Fruit fly (Drosophila melanogaster) whole organism, embryonic: ENCODE results near the gene Cyp309a2.

Experiments used
- Antp ChIP-seq: fragments of 200-800 bp; sonication (Bioruptor generic); optimal IDR thresholded peaks from 3 replicates; lab custom pipeline; 2016; ENCODE audit warnings: missing biosample characterization, missing genetic modification characterization
- Atf-2 ChIP-seq: fragments of 200-800 bp; sonication (Bioruptor generic); optimal IDR thresholded peaks from 2 replicates; lab custom pipeline; 2016; ENCODE audit warnings: missing biosample characterization, missing genetic modification characterization
- CG10147 ChIP-seq: fragments of 200-800 bp; sonication (Bioruptor generic); optimal IDR thresholded peaks from 2 replicates; lab custom pipeline; 2019; ENCODE audit warnings: missing biosample characterization, mild to moderate bottlenecking, missing genetic modification characterization, moderate library complexity
- CG11085 ChIP-seq: fragments of 200-800 bp; sonication (Bioruptor generic); IDR thresholded peaks from 2 replicates; pipeline ENCODE4 v1.3.6; 2022; ENCODE audit warnings: missing biosample characterization, missing genetic modification characterization
- CG11247 ChIP-seq: fragments of 200-800 bp; sonication (Bioruptor generic); IDR thresholded peaks from 2 replicates; pipeline ENCODE4 v1.3.6; 2022; ENCODE audit warnings: missing biosample characterization, missing genetic modification characterization
- CG13775 ChIP-seq: fragments of 200-800 bp; sonication (Bioruptor generic); optimal IDR thresholded peaks from 3 replicates; lab custom pipeline; 2017; ENCODE audit warnings: missing biosample characterization, mild to moderate bottlenecking, missing genetic modification characterization
- CG17568 ChIP-seq: fragments of 200-800 bp; sonication (Bioruptor generic); optimal IDR thresholded peaks from 2 replicates; lab custom pipeline; 2018; ENCODE audit warnings: missing biosample characterization, mild to moderate bottlenecking, missing genetic modification characterization, moderate library complexity
- CG18011 ChIP-seq: fragments of 200-800 bp; sonication (Bioruptor generic); optimal IDR thresholded peaks from 2 replicates; lab custom pipeline; 2017; ENCODE audit warnings: missing biosample characterization, missing genetic modification characterization, mild to moderate bottlenecking, moderate library complexity, missing genotype
- CG18476 ChIP-seq: fragments of 200-800 bp; sonication (Bioruptor generic); optimal IDR thresholded peaks from 2 replicates; lab custom pipeline; 2016; ENCODE audit warnings: missing biosample characterization, mild to moderate bottlenecking, missing genetic modification characterization
- CG2116 ChIP-seq: fragments of 200-800 bp; sonication (Bioruptor generic); optimal IDR thresholded peaks from 3 replicates; lab custom pipeline; 2018; ENCODE audit warnings: missing biosample characterization, mild to moderate bottlenecking, missing genetic modification characterization
- CG30403 ChIP-seq: fragments of 200-800 bp; sonication (Bioruptor generic); optimal IDR thresholded peaks from 3 replicates; lab custom pipeline; 2016; ENCODE audit warnings: missing biosample characterization, missing genetic modification characterization
- CG31224 ChIP-seq: fragments of 200-800 bp; sonication (Bioruptor generic); IDR thresholded peaks from 2 replicates; pipeline ENCODE4 v1.3.6; 2022; ENCODE audit warnings: missing biosample characterization, missing genetic modification characterization
- CG31388 ChIP-seq: fragments of 200-800 bp; sonication (Bioruptor generic); optimal IDR thresholded peaks from 2 replicates; lab custom pipeline; 2016; ENCODE audit warnings: missing biosample characterization, missing genetic modification characterization
- CG3726 ChIP-seq: fragments of 200-800 bp; sonication (Bioruptor generic); IDR thresholded peaks from 3 replicates; pipeline ENCODE4, ENCODE4 v1.3.6; 2022; ENCODE audit warnings: missing biosample characterization, missing genetic modification characterization
- CG3847 ChIP-seq: fragments of 200-800 bp; sonication (Bioruptor generic); IDR thresholded peaks from 2 replicates; pipeline ENCODE4 v1.3.6; 2022; ENCODE audit warnings: missing biosample characterization, missing genetic modification characterization
- CG3995 ChIP-seq: fragments of 200-800 bp; sonication (Bioruptor generic); optimal IDR thresholded peaks from 3 replicates; lab custom pipeline; 2016; ENCODE audit warnings: missing biosample characterization, missing genetic modification characterization
- CG4282 ChIP-seq: fragments of 200-800 bp; sonication (Bioruptor generic); optimal IDR thresholded peaks from 2 replicates; lab custom pipeline; 2016; ENCODE audit warnings: missing biosample characterization, missing genetic modification characterization
- CG6175 ChIP-seq: fragments of 200-800 bp; sonication (Bioruptor generic); IDR thresholded peaks from 3 replicates; pipeline ENCODE4 v1.3.6; 2022; ENCODE audit warnings: missing biosample characterization, missing genetic modification characterization
- CG6254 ChIP-seq: fragments of 200-800 bp; sonication (Bioruptor generic); optimal IDR thresholded peaks from 3 replicates; lab custom pipeline; 2017; ENCODE audit warnings: mild to moderate bottlenecking, missing biosample characterization, missing genetic modification reagents, missing genetic modification characterization
- CG6683 ChIP-seq: fragments of 200-800 bp; sonication (Bioruptor generic); optimal IDR thresholded peaks from 2 replicates; lab custom pipeline; 2017; ENCODE audit warnings: missing biosample characterization, mild to moderate bottlenecking, missing genetic modification characterization, missing genetic modification reagents
- CG9797 ChIP-seq: fragments of 200-800 bp; sonication (Bioruptor generic); optimal IDR thresholded peaks from 3 replicates; lab custom pipeline; 2018; ENCODE audit warnings: missing biosample characterization, mild to moderate bottlenecking, missing genetic modification characterization
- CHES-1-like ChIP-seq: fragments of 200-800 bp; sonication (Bioruptor generic); optimal IDR thresholded peaks from 2 replicates; lab custom pipeline; 2016; ENCODE audit warnings: missing biosample characterization, missing genetic modification characterization
- CTCF ChIP-seq: fragments of 200-800 bp; sonication (Bioruptor generic); optimal IDR thresholded peaks from 2 replicates; lab custom pipeline; 2017; ENCODE audit warnings: missing biosample characterization, mild to moderate bottlenecking, missing genetic modification characterization, moderate library complexity
- D19A ChIP-seq: fragments of 200-800 bp; optimal IDR thresholded peaks from 3 replicates; lab custom pipeline; 2019; ENCODE audit warnings: missing biosample characterization, mild to moderate bottlenecking, missing genetic modification characterization, moderate library complexity
- HLH54F ChIP-seq: fragments of 200-800 bp; sonication (Bioruptor generic); optimal IDR thresholded peaks from 3 replicates; lab custom pipeline; 2016; ENCODE audit warnings: missing biosample characterization, missing genetic modification characterization
- HmgD ChIP-seq: fragments of 200-800 bp; sonication (Bioruptor generic); optimal IDR thresholded peaks from 3 replicates; lab custom pipeline; 2016; ENCODE audit warnings: missing biosample characterization, missing genetic modification characterization
- MBD-R2 ChIP-seq: fragments of 200-800 bp; sonication (Bioruptor generic); IDR thresholded peaks from 2 replicates; pipeline ENCODE4 v1.3.6; 2022; ENCODE audit warnings: missing biosample characterization, missing genetic modification characterization
- MESR4 ChIP-seq: fragments of 200-800 bp; sonication (Bioruptor generic); optimal IDR thresholded peaks from 2 replicates; lab custom pipeline; 2018; ENCODE audit warnings: missing biosample characterization, mild to moderate bottlenecking, missing genetic modification characterization, moderate library complexity
- Mad ChIP-seq: fragments of 200-800 bp; sonication (Bioruptor generic); optimal IDR thresholded peaks from 2 replicates; lab custom pipeline; 2016; ENCODE audit warnings: missing biosample characterization, missing genetic modification characterization
- Mrtf ChIP-seq: fragments of 200-800 bp; sonication (Bioruptor generic); IDR thresholded peaks from 3 replicates; pipeline ENCODE4 v1.3.6; 2022; ENCODE audit warnings: missing biosample characterization, missing genetic modification characterization
- NC2β ChIP-seq: fragments of 200-800 bp; sonication (Bioruptor generic); optimal IDR thresholded peaks from 2 replicates; lab custom pipeline; 2016; ENCODE audit warnings: missing biosample characterization, missing genetic modification characterization
- Neu2 ChIP-seq: fragments of 200-800 bp; sonication (Bioruptor generic); optimal IDR thresholded peaks from 3 replicates; lab custom pipeline; 2016; ENCODE audit warnings: missing biosample characterization, missing genetic modification characterization, borderline replicate concordance
- Oli ChIP-seq: fragments of 200-800 bp; sonication (Bioruptor generic); optimal IDR thresholded peaks from 2 replicates; lab custom pipeline; 2018; ENCODE audit warnings: missing biosample characterization, mild to moderate bottlenecking, missing genetic modification characterization, moderate library complexity
- Pdp1 ChIP-seq, 2 experiments: fragments of 200-800 bp; sonication (Bioruptor generic); optimal IDR thresholded peaks; 3 replicates each; lab custom pipeline; 2016; ENCODE audit warnings: missing biosample characterization in 2 of 2, missing genetic modification characterization in 2 of 2, mild to moderate bottlenecking in 1 of 2, moderate library complexity in 1 of 2
- Poxn ChIP-seq: fragments of 200-800 bp; sonication (Bioruptor generic); IDR thresholded peaks from 2 replicates; pipeline ENCODE4 v1.3.6; 2022; ENCODE audit warnings: missing biosample characterization, missing genetic modification characterization
- Rx ChIP-seq: fragments of 200-800 bp; sonication (Bioruptor generic); IDR thresholded peaks from 2 replicates; pipeline ENCODE4 v1.3.6; 2022; ENCODE audit warnings: missing biosample characterization, missing genetic modification characterization
- Sox100B ChIP-seq: fragments of 200-800 bp; sonication (Bioruptor generic); optimal IDR thresholded peaks from 3 replicates; lab custom pipeline; 2018; ENCODE audit warnings: missing biosample characterization, mild to moderate bottlenecking, missing genetic modification characterization
- bigmax ChIP-seq: fragments of 200-800 bp; sonication (Bioruptor generic); optimal IDR thresholded peaks from 2 replicates; lab custom pipeline; 2018; ENCODE audit warnings: missing biosample characterization, mild to moderate bottlenecking, missing genetic modification characterization
- dmrt11E ChIP-seq: fragments of 200-800 bp; sonication (Bioruptor generic); optimal IDR thresholded peaks from 3 replicates; lab custom pipeline; 2018; ENCODE audit warnings: missing biosample characterization, mild to moderate bottlenecking, missing genetic modification characterization, moderate library complexity
- grau ChIP-seq: fragments of 200-800 bp; optimal IDR thresholded peaks from 3 replicates; lab custom pipeline; 2019; ENCODE audit warnings: missing biosample characterization, mild to moderate bottlenecking, missing genetic modification characterization, moderate library complexity
- hbn ChIP-seq: fragments of 200-800 bp; sonication (Bioruptor generic); IDR thresholded peaks from 2 replicates; pipeline ENCODE4 v1.3.6; 2022; ENCODE audit warnings: missing biosample characterization, missing genetic modification characterization; ENCODE audit not compliant: partially characterized antibody
- lbe ChIP-seq: fragments of 200-800 bp; sonication (Bioruptor generic); optimal IDR thresholded peaks from 2 replicates; lab custom pipeline; 2016; ENCODE audit warnings: missing biosample characterization, mild to moderate bottlenecking, missing genetic modification characterization
- lola ChIP-seq, 3 experiments: fragments of >200 bp in 2 of 3; fragments of 200-800 bp in 1 of 3; sonication (Bioruptor generic) in 1 of 3; optimal IDR thresholded peaks; 2 replicates each; lab custom pipeline; 2017 to 2019; ENCODE audit warnings: missing biosample characterization in 3 of 3, missing genetic modification characterization in 3 of 3, mild to moderate bottlenecking in 1 of 3, moderate library complexity in 1 of 3
- pfk ChIP-seq: fragments of 200-800 bp; sonication (Bioruptor generic); optimal IDR thresholded peaks from 2 replicates; lab custom pipeline; 2018; ENCODE audit warnings: missing biosample characterization, mild to moderate bottlenecking, missing genetic modification characterization, moderate library complexity
- phol ChIP-seq: fragments of 200-800 bp; sonication (Bioruptor generic); optimal IDR thresholded peaks from 3 replicates; lab custom pipeline; 2018; ENCODE audit warnings: missing biosample characterization, mild to moderate bottlenecking, missing genetic modification characterization, moderate library complexity
- psq ChIP-seq: fragments of 200-800 bp; sonication (Bioruptor generic); optimal IDR thresholded peaks from 2 replicates; lab custom pipeline; 2017; ENCODE audit warnings: missing biosample characterization, missing genetic modification characterization
- schlank ChIP-seq: fragments of 200-800 bp; sonication (Bioruptor generic); optimal IDR thresholded peaks from 2 replicates; lab custom pipeline; 2018; ENCODE audit warnings: missing biosample characterization, mild to moderate bottlenecking, missing genetic modification characterization
- sens ChIP-seq: fragments of 200-800 bp; sonication (Bioruptor generic); peaks from one replicate; lab custom pipeline; 2016; ENCODE audit warnings: missing biosample characterization, missing genetic modification characterization
- tll ChIP-seq, 2 experiments: fragments of 200-800 bp in 1 of 2; fragments of >200 bp in 1 of 2; sonication (Bioruptor generic) in 1 of 2; optimal IDR thresholded peaks; 2 replicates each; lab custom pipeline; 2017 to 2019; ENCODE audit warnings: missing biosample characterization in 2 of 2, missing genetic modification characterization in 2 of 2, mild to moderate bottlenecking in 1 of 2, moderate library complexity in 1 of 2
- twi ChIP-seq: fragments of 200-800 bp; optimal IDR thresholded peaks from 2 replicates; lab custom pipeline; 2019; ENCODE audit warnings: missing biosample characterization, mild to moderate bottlenecking, missing genetic modification characterization, moderate library complexity

Cyp309a2 gene

DNA sequence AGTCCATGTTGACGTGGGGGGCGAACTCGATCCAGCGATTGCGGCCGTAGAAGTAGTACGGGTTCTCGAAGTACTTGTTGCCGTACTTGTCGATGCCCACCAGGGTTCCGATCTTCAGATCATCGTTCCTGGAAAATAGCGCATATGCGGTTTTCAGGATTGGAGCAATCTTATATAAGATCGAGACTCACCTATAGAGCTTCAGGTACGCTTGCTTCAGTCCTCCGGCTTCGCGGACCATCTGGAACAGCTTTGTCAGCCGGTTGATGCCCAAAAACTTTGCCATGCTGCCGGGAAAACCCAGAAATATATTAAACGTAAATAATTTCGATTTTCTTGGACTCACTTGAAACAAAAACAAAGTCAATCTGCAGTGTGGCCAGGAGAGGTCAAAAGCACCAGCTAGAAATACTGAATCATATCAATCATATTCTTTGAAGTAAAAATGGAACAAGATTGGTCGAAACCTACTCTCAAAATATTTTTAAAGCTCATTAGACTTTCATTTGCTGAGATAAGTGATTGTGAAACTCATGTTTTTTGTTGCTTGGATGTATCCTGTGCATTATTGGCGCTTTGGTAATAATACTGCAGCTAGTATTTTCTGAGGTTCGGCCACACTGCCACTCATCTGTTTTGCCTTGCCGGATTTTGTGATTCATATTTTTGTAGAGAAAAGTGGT is 7.0 kb upstream of the Cyp309a2 start, which contains the start of the genes ND-B17.2 and Arpc5 (continued):
- TF ChIP-seq D19A (tag; lab: Kevin White, UChicago) = no peak
- no peak for TF ChIP-seq Sox100B (GFP tag; lab: Kevin White, UChicago)
- TF ChIP-seq Mad (GFP tag; lab: Kevin White, UChicago) = peak; percentile 1
- peak; percentile 29 for TF ChIP-seq MESR4
- TF ChIP-seq sens (GFP tag; lab: Kevin White, UChicago) = peak; percentile 84
- no peak for TF ChIP-seq psq (GFP tag; lab: Kevin White, UChicago)
- TF ChIP-seq Oli (tag; lab: Kevin White, UChicago) = no peak
- peak; percentile 24 for TF ChIP-seq CG3995 (GFP tag; lab: Kevin White, UChicago)
- peak; percentile 93 for TF ChIP-seq CG9797 (GFP tag; lab: Kevin White, UChicago)
- peak; percentile 29 for TF ChIP-seq CG13775 (GFP tag; lab: Kevin White, UChicago)
- TF ChIP-seq CG11247 (GFP tag; lab: Robert Waterston, UW) = no peak
- TF ChIP-seq bigmax (GFP tag; lab: Kevin White, UChicago) = no peak
- peak; percentile 26 for TF ChIP-seq CG18011 (GFP tag; lab: Kevin White, UChicago)
- no peak for TF ChIP-seq CG3726 (GFP tag; lab: Robert Waterston, UW)
- no peak for TF ChIP-seq CG6254
- TF ChIP-seq CTCF (GFP tag; lab: Kevin White, UChicago) = peak; percentile 57
- TF ChIP-seq CG31224 (GFP tag; lab: Robert Waterston, UW) = no peak
- TF ChIP-seq NC2β = peak; percentile 21
- TF ChIP-seq CG4282 (GFP tag; lab: Kevin White, UChicago) = no peak
- TF ChIP-seq CG10147 (GFP tag; lab: Kevin White, UChicago) = no peak
- peak in 1 of 2 experiments; percentile 91 for TF ChIP-seq Pdp1 (GFP tag; optimal IDR thresholded peaks at IDR 0.05; lab: Kevin White, UChicago)
- no peak for TF ChIP-seq CG17568
- no peak for TF ChIP-seq Mrtf (GFP tag; lab: Robert Waterston, UW)
- peak; percentile 19 for TF ChIP-seq CG30403 (GFP tag; lab: Kevin White, UChicago)
- no peak for TF ChIP-seq Poxn
- TF ChIP-seq CG31388 (GFP tag; lab: Kevin White, UChicago) = no peak
- peak; percentile 89 for TF ChIP-seq MBD-R2 (GFP tag; lab: Robert Waterston, UW)
- TF ChIP-seq Rx (GFP tag; lab: Robert Waterston, UW) = no peak
- no peak for TF ChIP-seq lbe (GFP tag; lab: Kevin White, UChicago)
- no peak for TF ChIP-seq CG11085 (GFP tag; lab: Robert Waterston, UW)
- TF ChIP-seq HmgD (GFP tag; lab: Kevin White, UChicago) = peak; percentile 33
- peak; percentile 6 for TF ChIP-seq CG18476 (GFP tag; lab: Kevin White, UChicago)
- peak; percentile 16 for TF ChIP-seq dmrt11E (tag; lab: Kevin White, UChicago)
- TF ChIP-seq CG2116 (GFP tag; lab: Kevin White, UChicago) = peak; percentile 23
- TF ChIP-seq twi (tag; lab: Kevin White, UChicago) = peak; percentile 76
- TF ChIP-seq CG3847 (GFP tag; lab: Robert Waterston, UW) = peak; percentile 46
- peak in 1 of 2 experiments; percentile 7 for TF ChIP-seq tll (GFP tag; optimal IDR thresholded peaks at IDR 0.05; lab: Kevin White, UChicago)
- TF ChIP-seq Neu2 (GFP tag; lab: Kevin White, UChicago) = no peak
- no peak for TF ChIP-seq pfk (GFP tag; lab: Kevin White, UChicago)
- TF ChIP-seq Antp (GFP tag; lab: Kevin White, UChicago) = peak; percentile 18
- peak; percentile 12 for TF ChIP-seq CHES-1-like (GFP tag; lab: Kevin White, UChicago)
- peak; percentile 51 for TF ChIP-seq phol (tag; lab: Kevin White, UChicago)
- TF ChIP-seq grau (tag; lab: Kevin White, UChicago) = peak; percentile 37
- TF ChIP-seq hbn (GFP tag; lab: Robert Waterston, UW) = no peak
- peak; percentile 17 for TF ChIP-seq HLH54F (GFP tag; lab: Kevin White, UChicago)
- TF ChIP-seq schlank (tag; lab: Kevin White, UChicago) = no peak
- TF ChIP-seq lola (GFP tag; optimal IDR thresholded peaks at IDR 0.05; lab: Kevin White, UChicago) = peak in 1 of 3 experiments; percentile 23
- TF ChIP-seq Atf-2 (GFP tag; lab: Kevin White, UChicago) = peak; percentile 8
- TF ChIP-seq CG6683 (GFP tag; lab: Kevin White, UChicago) = no peak
- no peak for TF ChIP-seq CG6175 (GFP tag; lab: Robert Waterston, UW)
